Worm (Caenorhabditis elegans): Measurements from ENCODE around the gene fbxb-21.

Gene fbxb-21

ce11 chrII:1607575-1607974, 41.1 kb downstream of the fbxb-21 start:
- TF ChIP-seq flt-1 (GFP tag; IDR thresholded peaks at IDR 0.05): no peak
- no peak for TF ChIP-seq cog-1 (tag; optimal IDR thresholded peaks at IDR 0.05)
- TF ChIP-seq klf-2 (GFP tag; conservative IDR thresholded peaks at IDR 0.05): no peak
- TF ChIP-seq T22C8.4 (GFP tag; IDR thresholded peaks at IDR 0.05): no peak
- TF ChIP-seq med-1 (GFP tag; optimal IDR thresholded peaks at IDR 0.05; ENCODE audit: insufficient read depth): no peak
- no peak for TF ChIP-seq tab-1 (GFP tag; IDR thresholded peaks at IDR 0.05)
- TF ChIP-seq ztf-29 (GFP tag; IDR thresholded peaks at IDR 0.05): no peak
- TF ChIP-seq ztf-23 (GFP tag; IDR thresholded peaks at IDR 0.05): no peak
- no peak for TF ChIP-seq ref-1 (GFP tag; conservative IDR thresholded peaks at IDR 0.05)

DNA sequence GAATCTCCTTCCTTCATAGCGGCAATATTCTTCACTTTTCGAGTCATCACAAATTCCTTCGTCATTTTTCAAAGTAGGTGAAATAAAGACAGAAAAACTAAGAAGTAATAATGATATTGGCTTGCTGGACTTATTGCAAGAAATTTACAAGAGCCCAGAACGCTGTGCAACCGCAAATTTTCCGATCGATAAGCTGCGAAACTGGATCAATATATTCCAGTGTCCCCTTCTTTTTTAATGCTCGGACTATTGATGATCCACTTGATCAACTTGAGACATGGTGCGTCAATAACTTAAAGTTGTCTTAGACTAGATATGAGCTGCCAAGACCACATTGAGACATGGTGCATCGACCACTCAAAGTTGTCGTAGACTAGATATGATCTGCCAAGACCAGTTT, 42.6 kb downstream of the fbxb-21 start, which contains the start of gene bath-33:
Gene bath-33 (minus strand): TSS at position 101 of the 400 bp plus-strand sequence.
- no peak for TF ChIP-seq ztf-29 (GFP tag; IDR thresholded peaks at IDR 0.05)
- TF ChIP-seq flt-1 (GFP tag; IDR thresholded peaks at IDR 0.05): no peak
- no peak for TF ChIP-seq tab-1 (GFP tag; IDR thresholded peaks at IDR 0.05)
- TF ChIP-seq cog-1 (tag; optimal IDR thresholded peaks at IDR 0.05): no peak
- no peak for TF ChIP-seq klf-2 (GFP tag; conservative IDR thresholded peaks at IDR 0.05)
- no peak for TF ChIP-seq ref-1 (GFP tag; conservative IDR thresholded peaks at IDR 0.05)

ce11 chrII:1605010-1605409, 43.7 kb downstream of the fbxb-21 start:
- no peak for TF ChIP-seq tab-1 (GFP tag; IDR thresholded peaks at IDR 0.05)
- TF ChIP-seq klf-2 (GFP tag; conservative IDR thresholded peaks at IDR 0.05): no peak
- TF ChIP-seq flt-1 (GFP tag; IDR thresholded peaks at IDR 0.05): no peak
- TF ChIP-seq med-1 (GFP tag; optimal IDR thresholded peaks at IDR 0.05; ENCODE audit: insufficient read depth): no peak
- TF ChIP-seq ztf-29 (GFP tag; IDR thresholded peaks at IDR 0.05): no peak
- no peak for TF ChIP-seq ref-1 (GFP tag; conservative IDR thresholded peaks at IDR 0.05)

DNA sequence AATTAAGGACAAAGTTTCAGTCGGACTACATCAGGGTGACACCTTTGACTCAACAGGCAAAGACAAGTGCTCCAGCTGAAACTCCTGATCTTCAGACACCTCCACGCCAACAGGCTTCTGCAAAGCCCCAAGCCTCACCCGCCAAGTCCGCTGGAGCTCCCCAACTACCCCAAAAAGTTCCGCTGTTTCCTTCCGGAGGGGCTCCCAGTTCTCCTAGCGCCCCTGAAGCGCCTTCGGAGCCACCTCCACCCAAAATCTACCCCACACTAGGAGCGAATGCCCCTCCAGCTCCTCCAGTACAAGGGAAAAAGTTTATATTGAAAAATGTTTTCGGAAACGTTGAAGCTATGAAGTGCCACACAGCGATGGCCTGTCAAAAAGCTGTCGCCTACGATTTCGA, 45.6 kb downstream of the fbxb-21 start:
- TF ChIP-seq cog-1 (tag; optimal IDR thresholded peaks at IDR 0.05) (no peak), T22C8.4 (GFP tag; IDR thresholded peaks at IDR 0.05) (no peak), flt-1 (GFP tag; IDR thresholded peaks at IDR 0.05) (no peak), tab-1 (GFP tag; IDR thresholded peaks at IDR 0.05) (no peak), klf-2 (GFP tag; conservative IDR thresholded peaks at IDR 0.05) (no peak), ztf-29 (GFP tag; IDR thresholded peaks at IDR 0.05) (no peak), ztf-23 (GFP tag; IDR thresholded peaks at IDR 0.05) (no peak), ref-1 (GFP tag; conservative IDR thresholded peaks at IDR 0.05) (no peak), med-1 (GFP tag; optimal IDR thresholded peaks at IDR 0.05; ENCODE audit: insufficient read depth) (no peak)

- TF ChIP-seq ztf-23 (GFP tag; IDR thresholded peaks at IDR 0.05) (no peak), med-1 (GFP tag; optimal IDR thresholded peaks at IDR 0.05; ENCODE audit: insufficient read depth) (no peak), ztf-29 (GFP tag; IDR thresholded peaks at IDR 0.05) (no peak), flt-1 (GFP tag; IDR thresholded peaks at IDR 0.05) (no peak), T22C8.4 (GFP tag; IDR thresholded peaks at IDR 0.05) (no peak), klf-2 (GFP tag; conservative IDR thresholded peaks at IDR 0.05) (no peak), ref-1 (GFP tag; conservative IDR thresholded peaks at IDR 0.05) (no peak)
Observed at ce11 chrII:1601507-1601906, 47.2 kb downstream of the fbxb-21 start, which contains the start of gene bath-47. Gene bath-47 (plus strand): TSS chrII:1601811.

ce11 chrII:1600661-1601060, 48.0 kb downstream of the fbxb-21 start, which contains the start of gene bath-26:
Gene bath-26 (minus strand): TSS chrII:1600761.
- TF ChIP-seq med-1 (GFP tag; optimal IDR thresholded peaks at IDR 0.05; ENCODE audit: insufficient read depth): no peak
- no peak for TF ChIP-seq T22C8.4 (GFP tag; IDR thresholded peaks at IDR 0.05)
- no peak for TF ChIP-seq ref-1 (GFP tag; conservative IDR thresholded peaks at IDR 0.05)
